Fruit fly (Drosophila melanogaster): ENCODE data around the gene CG13362.
A peak's percentile ranks its signal among the peaks of the same experiment; 100 is the strongest.

Gene CG13362

DNA sequence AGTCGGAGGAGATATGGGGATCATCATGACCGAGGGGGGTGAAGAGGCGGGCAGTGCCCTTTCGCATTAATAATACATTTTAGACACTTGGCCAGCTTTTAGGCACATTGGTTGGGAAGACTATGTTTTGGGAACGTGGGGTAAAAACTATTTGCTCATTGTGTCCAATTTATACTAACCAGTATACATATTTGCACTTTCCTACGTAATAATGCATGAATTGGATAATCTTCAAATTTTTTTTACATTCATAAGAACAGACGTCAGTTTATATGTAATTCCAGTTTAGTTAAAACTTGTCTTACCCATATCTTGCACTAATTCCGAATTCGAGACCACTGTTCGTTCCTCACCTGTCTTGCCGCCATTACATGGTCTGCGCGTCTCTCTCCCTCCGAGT is 28.2 kb upstream of the CG13362 start (continued):
- TF ChIP-seq CG34406 (GFP tag; optimal IDR thresholded peaks at IDR 0.05): peak; percentile 55
- no peak for TF ChIP-seq Hr38 (GFP tag; optimal IDR thresholded peaks at IDR 0.05)
- TF ChIP-seq CG7368 (GFP tag; optimal IDR thresholded peaks at IDR 0.05): peak; percentile 58
- peak; percentile 45 for TF ChIP-seq fd59A (GFP tag; optimal IDR thresholded peaks at IDR 0.05)
- TF ChIP-seq Hr4 (GFP tag; optimal IDR thresholded peaks at IDR 0.05): peak; percentile 36
- TF ChIP-seq net (GFP tag; optimal IDR thresholded peaks at IDR 0.05): peak; percentile 51
- no peak for TF ChIP-seq CG11294 (GFP tag; IDR thresholded peaks at IDR 0.05)
- TF ChIP-seq CG32006 (GFP tag; optimal IDR thresholded peaks at IDR 0.05): peak; percentile 64
- peak; percentile 36 for TF ChIP-seq CG4318 (GFP tag; optimal IDR thresholded peaks at IDR 0.05)
- TF ChIP-seq CG6808 (GFP tag; optimal IDR thresholded peaks at IDR 0.05): peak; percentile 60
- TF ChIP-seq CG1621 (tag; optimal IDR thresholded peaks at IDR 0.05): peak; percentile 38
- TF ChIP-seq Sox102F (GFP tag; optimal IDR thresholded peaks at IDR 0.05): peak; percentile 64
- peak; percentile 59 for TF ChIP-seq CG31627 (GFP tag; optimal IDR thresholded peaks at IDR 0.05)
- peak; percentile 2 for TF ChIP-seq CG11902 (GFP tag; optimal IDR thresholded peaks at IDR 0.05)
- no peak for TF ChIP-seq Eip93F (GFP tag; optimal IDR thresholded peaks at IDR 0.05)
- peak; percentile 52 for TF ChIP-seq vri (GFP tag; optimal IDR thresholded peaks at IDR 0.05)
- TF ChIP-seq Eip78C (GFP tag): peak; percentile 83
- peak; percentile 42 for TF ChIP-seq Eip75B (GFP tag; optimal IDR thresholded peaks at IDR 0.05)
- TF ChIP-seq CG10669 (GFP tag; optimal IDR thresholded peaks at IDR 0.05): peak; percentile 40
- no peak for TF ChIP-seq fd85E (GFP tag; optimal IDR thresholded peaks at IDR 0.05)

DNA sequence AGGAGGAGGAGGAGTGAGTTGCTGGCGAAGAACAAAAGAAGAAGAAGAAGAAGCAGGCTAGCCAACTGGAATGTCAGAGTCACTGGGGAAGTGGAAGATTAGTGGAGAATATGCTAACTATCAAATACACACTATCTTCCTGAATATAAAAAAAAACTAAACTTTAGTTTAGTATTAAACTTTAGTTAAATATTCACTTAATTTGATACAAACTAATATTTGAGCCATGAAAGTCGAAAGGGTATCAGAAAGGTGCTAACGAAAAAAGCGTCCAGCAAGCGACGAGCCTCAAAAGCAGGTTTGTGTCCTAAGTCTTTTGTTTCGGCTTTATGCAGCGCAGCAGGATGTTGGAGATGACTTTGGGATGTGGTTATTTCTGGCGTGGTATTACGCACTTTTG is 24.1 kb upstream of the CG13362 start:
- TF ChIP-seq CG4318 (GFP tag; optimal IDR thresholded peaks at IDR 0.05) (no peak), CG1621 (tag; optimal IDR thresholded peaks at IDR 0.05) (peak; percentile 57), CG6792 (GFP tag; optimal IDR thresholded peaks at IDR 0.05) (peak; percentile 79), CG6808 (GFP tag; optimal IDR thresholded peaks at IDR 0.05) (peak; percentile 76), CG11762 (GFP tag; optimal IDR thresholded peaks at IDR 0.05; ENCODE audit: insufficient read depth) (no peak), pdm3 (GFP tag; optimal IDR thresholded peaks at IDR 0.05) (peak; percentile 73), CG10669 (GFP tag; optimal IDR thresholded peaks at IDR 0.05) (peak; percentile 66), fkh (GFP tag; optimal IDR thresholded peaks at IDR 0.05) (no peak), acj6 (GFP tag; optimal IDR thresholded peaks at IDR 0.05) (peak; percentile 66), CG3919 (GFP tag; optimal IDR thresholded peaks at IDR 0.05) (peak; percentile 76), spab (GFP tag; optimal IDR thresholded peaks at IDR 0.05) (peak; percentile 70), Sox102F (GFP tag; optimal IDR thresholded peaks at IDR 0.05) (peak; percentile 81), salr (GFP tag; optimal IDR thresholded peaks at IDR 0.05) (peak; percentile 40 to 45), net (GFP tag; optimal IDR thresholded peaks at IDR 0.05) (peak; percentile 58), topi (GFP tag; optimal IDR thresholded peaks at IDR 0.05) (peak; percentile 81), lz (GFP tag; optimal IDR thresholded peaks at IDR 0.05) (peak; percentile 79), Gug (GFP tag; IDR thresholded peaks at IDR 0.05) (peak; percentile 47), CG6163 (GFP tag; IDR thresholded peaks at IDR 0.05) (peak; percentile 82), CG8319 (GFP tag; optimal IDR thresholded peaks at IDR 0.05) (no peak), achi (GFP tag; optimal IDR thresholded peaks at IDR 0.05) (peak; percentile 72), CG6276 (GFP tag; optimal IDR thresholded peaks at IDR 0.05) (peak; percentile 15), CG32006 (GFP tag; optimal IDR thresholded peaks at IDR 0.05) (peak; percentile 54), Met (GFP tag; optimal IDR thresholded peaks at IDR 0.05) (peak; percentile 81), CG16779 (tag; optimal IDR thresholded peaks at IDR 0.05) (peak; percentile 14), Sox15 (GFP tag; optimal IDR thresholded peaks at IDR 0.05) (peak; percentile 25), Hr38 (GFP tag; optimal IDR thresholded peaks at IDR 0.05) (no peak), ss (GFP tag; optimal IDR thresholded peaks at IDR 0.05) (peak; percentile 76 to 77), CG10631 (GFP tag; optimal IDR thresholded peaks at IDR 0.05) (peak; percentile 81), Hr4 (GFP tag; optimal IDR thresholded peaks at IDR 0.05) (no peak), CG6854 (GFP tag; optimal IDR thresholded peaks at IDR 0.05) (peak; percentile 26), CG9139 (GFP tag; optimal IDR thresholded peaks at IDR 0.05) (peak; percentile 65), Blimp-1 (GFP tag; optimal IDR thresholded peaks at IDR 0.05) (peak; percentile 50), CG7368 (GFP tag; optimal IDR thresholded peaks at IDR 0.05) (peak; percentile 46), CG11902 (GFP tag; optimal IDR thresholded peaks at IDR 0.05) (peak; percentile 44), Eip93F (GFP tag; optimal IDR thresholded peaks at IDR 0.05) (peak; percentile 50), CG8632 (GFP tag; optimal IDR thresholded peaks at IDR 0.05) (peak; percentile 67), Lpt (GFP tag; optimal IDR thresholded peaks at IDR 0.05) (peak; percentile 57), CG15336 (GFP tag; IDR thresholded peaks at IDR 0.05) (peak; percentile 71; the same call in 1 of the 2 replicates), Smox (GFP tag; optimal IDR thresholded peaks at IDR 0.05) (peak; percentile 77), dac (GFP tag; optimal IDR thresholded peaks at IDR 0.05) (no peak), fd85E (GFP tag; optimal IDR thresholded peaks at IDR 0.05) (no peak), fd59A (GFP tag; optimal IDR thresholded peaks at IDR 0.05) (peak; percentile 65)
